Worm (Caenorhabditis elegans) whole organism, young adult: Measurements from ENCODE around the gene gtf-2F2.

Source experiments
- lsy-27 ChIP-seq: sonication (generic microtip); optimal IDR thresholded peaks from 2 replicates; lab custom pipeline; 2017; ENCODE audit warnings: missing genetic modification characterization, mild to moderate bottlenecking, missing compliant biosample characterization, antibody characterized with exemption, missing genotype, borderline replicate concordance; ENCODE audit not compliant: insufficient read depth
- snpc-4 ChIP-seq, 5 experiments: fragments of 150-350 bp in 1 of 5; sonication (generic microtip) in 4 of 5; optimal IDR thresholded peaks; 2 replicates each; lab custom pipeline; 2014 to 2018; ENCODE audit warnings: missing genetic modification characterization in 5 of 5, missing biosample characterization in 3 of 5, antibody characterized with exemption in 2 of 5, mild to moderate bottlenecking in 2 of 5, missing compliant biosample characterization in 2 of 5, missing genotype in 2 of 5, moderate library complexity in 2 of 5, missing genetic modification reagents in 1 of 5

DNA sequence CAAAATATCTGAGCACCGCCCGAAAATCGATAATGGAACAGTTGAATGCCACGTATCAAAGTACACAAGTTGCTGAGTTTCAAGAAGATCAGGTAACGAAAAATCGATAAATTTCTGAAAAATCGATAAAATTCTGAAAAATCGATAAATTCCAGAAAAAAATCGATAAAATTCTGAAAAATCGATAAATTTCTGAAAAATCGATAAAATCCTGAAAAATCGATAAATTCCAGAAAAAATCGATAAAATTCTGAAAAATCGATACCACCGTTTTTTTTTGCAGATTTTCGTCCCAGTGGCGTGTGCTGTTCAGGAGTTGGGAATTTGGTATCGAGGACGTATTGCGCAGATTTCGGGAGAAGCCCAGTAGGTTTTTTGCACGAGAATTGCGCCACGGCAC is 33.6 kb downstream of the gtf-2F2 start:
- TF ChIP-seq snpc-4 (GFP tag; optimal IDR thresholded peaks at IDR 0.05; lab: Kevin White, UChicago) = no peak
- TF ChIP-seq snpc-4 (tag; optimal IDR thresholded peaks at IDR 0.05; lab: Kevin White, UChicago) = no peak
- no peak for TF ChIP-seq lsy-27
